Worm (Caenorhabditis elegans): ENCODE data around the gene H40L08.2.

Gene H40L08.2

ce11 chrX:15040552-15041080 is 36.9 kb downstream of the H40L08.2 start, which contains the start of gene C18B12.4 (continued):
- TF ChIP-seq ztf-4 (tag; optimal IDR thresholded peaks at IDR 0.05) (peak; percentile 71), elt-3 (tag; optimal IDR thresholded peaks at IDR 0.05) (peak in 2 of 6 experiments; percentile 69 to 84), alr-1 (tag; optimal IDR thresholded peaks at IDR 0.05; ENCODE audit: borderline replicate concordance) (no peak), irx-1 (tag; optimal IDR thresholded peaks at IDR 0.05) (peak; percentile 70), unc-86 (tag; optimal IDR thresholded peaks at IDR 0.05) (peak; percentile 69), unc-130 (tag; optimal IDR thresholded peaks at IDR 0.05) (peak; percentile 95), fkh-4 (tag; optimal IDR thresholded peaks at IDR 0.05; ENCODE audit: borderline replicate concordance) (peak; percentile 56), pag-3 (tag; optimal IDR thresholded peaks at IDR 0.05; ENCODE audit: borderline replicate concordance, insufficient read depth) (peak; percentile 74), snpc-4 (tag; optimal IDR thresholded peaks at IDR 0.05) (peak; percentile 46), lin-35 (GFP tag; optimal IDR thresholded peaks at IDR 0.05) (peak; percentile 79 to 90), pqm-1 (tag; optimal IDR thresholded peaks at IDR 0.05) (no peak), sup-37 (GFP tag; optimal IDR thresholded peaks at IDR 0.05) (peak; percentile 48), ceh-8 (GFP tag; optimal IDR thresholded peaks at IDR 0.05) (no peak), ceh-88 (GFP tag; IDR thresholded peaks at IDR 0.05) (peak; percentile 74; the same call in 1 of the 2 replicates), C04F5.9 (tag; optimal IDR thresholded peaks at IDR 0.05) (peak; percentile 35), lin-14 (GFP tag; optimal IDR thresholded peaks at IDR 0.05) (peak; percentile 97), ztf-11 (tag; optimal IDR thresholded peaks at IDR 0.05) (peak in 1 of 2 experiments; percentile 19), mef-2 (tag; optimal IDR thresholded peaks at IDR 0.05) (no peak), lsy-2 (tag; optimal IDR thresholded peaks at IDR 0.05) (peak; percentile 63 to 82), dsc-1 (tag; optimal IDR thresholded peaks at IDR 0.05) (no peak), grh-1 (GFP tag; IDR thresholded peaks at IDR 0.05) (peak; percentile 66), ceh-82 (tag; optimal IDR thresholded peaks at IDR 0.05) (peak in 2 of 3 experiments; percentile 48 to 93), nhr-77 (tag; optimal IDR thresholded peaks at IDR 0.05) (peak; percentile 54), xbp-1 (tag; optimal IDR thresholded peaks at IDR 0.05) (peak; percentile 79), fkh-10 (GFP tag; optimal IDR thresholded peaks at IDR 0.05) (peak; percentile 30), nhr-85 (tag) (peak; percentile 95), F16B12.6 (tag; optimal IDR thresholded peaks at IDR 0.05) (peak; percentile 19), efl-1 (optimal IDR thresholded peaks at IDR 0.05) (peak; percentile 58 to 69), efl-1 (GFP tag; optimal IDR thresholded peaks at IDR 0.05 in 1 of 2) (peak; percentile 63 to 95), nhr-11 (tag; optimal IDR thresholded peaks at IDR 0.05) (no peak), blmp-1 (tag; optimal IDR thresholded peaks at IDR 0.05) (peak; percentile 63), isw-1 (GFP tag; IDR thresholded peaks at IDR 0.05) (peak; percentile 49; the same call in 1 of the 2 replicates), rnt-1 (tag; optimal IDR thresholded peaks at IDR 0.05) (peak; percentile 87), nhr-237 (tag; optimal IDR thresholded peaks at IDR 0.05) (peak; percentile 46), nhr-71 (tag; optimal IDR thresholded peaks at IDR 0.05) (peak; percentile 96), lin-15B (tag; optimal IDR thresholded peaks at IDR 0.05) (peak; percentile 71), C34B4.2 (tag; optimal IDR thresholded peaks at IDR 0.05) (no peak), nhr-19 (GFP tag; conservative IDR thresholded peaks at IDR 0.05) (peak; percentile 87), nhr-84 (tag; optimal IDR thresholded peaks at IDR 0.05) (no peak), ama-1 (optimal IDR thresholded peaks at IDR 0.05) (no peak), jun-1 (tag; optimal IDR thresholded peaks at IDR 0.05) (peak; percentile 45), mdl-1 (tag; optimal IDR thresholded peaks at IDR 0.05) (peak in 1 of 2 experiments; percentile 93), pax-3 (tag; optimal IDR thresholded peaks at IDR 0.05) (peak; percentile 58), fos-1 (tag; optimal IDR thresholded peaks at IDR 0.05) (peak; percentile 38), dpl-1 (GFP tag; optimal IDR thresholded peaks at IDR 0.05) (peak; percentile 70 to 82 (median 77))

Measured in whole organism, L1 larva.